Worm (Caenorhabditis elegans): ENCODE measurements around the gene thn-4.

- TF ChIP-seq egl-27 (tag; optimal IDR thresholded peaks at IDR 0.05) (no peak), skn-1 (tag; optimal IDR thresholded peaks at IDR 0.05) (no peak), ama-1 (optimal IDR thresholded peaks at IDR 0.05) (no peak), lsy-2 (tag; optimal IDR thresholded peaks at IDR 0.05) (no peak), dmd-4 (tag; optimal IDR thresholded peaks at IDR 0.05) (no peak)
These were observed 44.8 kb upstream of the thn-4 start, which contains the start of gene F09C6.10 for ce11 chrV:16916079-16916478.
